Worm (Caenorhabditis elegans): ENCODE data around the gene R04A9.1.

Gene R04A9.1

DNA sequence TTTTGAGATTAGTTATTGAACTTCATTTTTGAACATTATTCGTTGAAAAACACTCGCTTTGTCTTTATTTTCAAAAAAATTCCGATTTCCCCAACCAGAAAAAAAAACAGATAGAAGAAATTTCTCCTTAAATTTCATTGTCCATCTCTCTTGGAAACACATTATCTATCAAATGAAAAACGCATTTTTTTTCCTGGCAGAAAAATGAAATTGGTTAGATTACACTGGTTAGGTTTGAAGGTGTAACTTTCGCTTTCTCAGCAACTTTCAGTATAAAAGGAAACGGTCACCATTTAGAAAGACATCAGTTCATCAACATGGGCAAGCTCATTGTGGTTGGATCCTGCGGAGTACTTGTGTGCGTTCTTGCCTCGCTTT lies 16.7 kb downstream of the R04A9.1 start, which contains the start of gene col-19:
col-19 (plus strand) TSS at position 301 of the 378 bp plus-strand sequence.
- TF ChIP-seq jun-1 (tag; optimal IDR thresholded peaks at IDR 0.05) (no peak), daf-12 (tag; optimal IDR thresholded peaks at IDR 0.05) (no peak), unc-62 (GFP tag; optimal IDR thresholded peaks at IDR 0.05) (no peak), ztf-11 (tag; optimal IDR thresholded peaks at IDR 0.05) (no peak), lin-15B (tag; optimal IDR thresholded peaks at IDR 0.05) (no peak), ceh-28 (tag; optimal IDR thresholded peaks at IDR 0.05) (no peak)

DNA sequence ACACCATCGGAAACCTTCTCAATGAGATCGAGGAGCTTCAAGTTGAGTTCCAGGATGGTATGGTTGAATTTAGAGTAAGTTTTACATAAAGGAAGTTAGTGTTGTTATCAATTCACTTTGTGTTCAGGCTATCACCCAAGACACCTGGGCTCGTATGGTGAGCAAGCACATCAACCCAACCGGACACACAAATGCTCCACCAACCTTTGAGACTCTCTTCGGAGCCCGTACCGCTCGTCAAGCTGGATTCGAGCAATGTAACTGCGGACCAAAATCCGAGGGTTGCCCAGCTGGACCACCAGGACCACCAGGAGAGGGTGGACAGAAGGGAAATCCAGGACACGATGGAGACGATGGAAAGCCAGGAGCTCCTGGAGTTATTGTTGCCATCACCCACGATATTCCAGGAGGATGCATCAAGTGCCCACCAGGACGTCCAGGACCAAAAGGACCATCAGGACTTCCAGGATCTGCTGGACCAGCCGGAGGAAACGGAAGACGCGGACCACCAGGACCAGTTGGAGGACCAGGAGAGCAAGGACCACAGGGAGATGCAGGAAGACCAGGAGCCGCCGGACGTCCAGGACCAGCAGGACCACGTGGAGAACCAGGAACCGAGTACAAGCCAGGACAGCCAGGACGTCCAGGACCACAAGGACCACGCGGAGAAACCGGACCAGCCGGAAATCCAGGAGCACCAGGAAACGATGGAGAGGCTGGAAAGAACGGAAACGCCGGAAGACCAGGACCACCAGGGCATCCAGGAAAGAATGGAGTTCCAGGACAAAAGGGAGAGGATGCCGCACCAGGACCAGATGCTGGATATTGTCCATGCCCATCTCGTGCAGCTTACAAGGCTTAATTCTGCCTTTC lies 17.3 kb downstream of the R04A9.1 start:
- TF ChIP-seq elt-3 (tag; optimal IDR thresholded peaks at IDR 0.05) (no peak), fos-1 (tag; optimal IDR thresholded peaks at IDR 0.05) (no peak), tbx-2 (tag; optimal IDR thresholded peaks at IDR 0.05) (no peak), nhr-43 (tag; optimal IDR thresholded peaks at IDR 0.05; ENCODE audit: poor library complexity, severe bottlenecking) (no peak), nhr-77 (tag; optimal IDR thresholded peaks at IDR 0.05) (no peak), ceh-16 (tag; optimal IDR thresholded peaks at IDR 0.05) (no peak)

ce11 chrX:423757-424156 lies 19.1 kb downstream of the R04A9.1 start:
- TF ChIP-seq elt-2 (tag; optimal IDR thresholded peaks at IDR 0.05) (peak; percentile 62), tbx-2 (tag; optimal IDR thresholded peaks at IDR 0.05) (no peak)

- TF ChIP-seq lin-39 (tag; optimal IDR thresholded peaks at IDR 0.05) (no peak), sea-2 (GFP tag; optimal IDR thresholded peaks at IDR 0.05) (no peak), lin-15B (tag; optimal IDR thresholded peaks at IDR 0.05) (no peak), unc-39 (tag; optimal IDR thresholded peaks at IDR 0.05) (no peak), fkh-2 (tag; optimal IDR thresholded peaks at IDR 0.05) (no peak), daf-12 (tag; optimal IDR thresholded peaks at IDR 0.05) (no peak), snpc-4 (tag; optimal IDR thresholded peaks at IDR 0.05) (no peak), hmg-11 (tag; optimal IDR thresholded peaks at IDR 0.05) (no peak), ztf-11 (tag; optimal IDR thresholded peaks at IDR 0.05) (no peak), elt-3 (tag; optimal IDR thresholded peaks at IDR 0.05) (no peak), ama-1 (optimal IDR thresholded peaks at IDR 0.05) (no peak), ZK546.5 (tag; optimal IDR thresholded peaks at IDR 0.05) (no peak), nhr-12 (tag; optimal IDR thresholded peaks at IDR 0.05) (no peak), ceh-16 (tag; optimal IDR thresholded peaks at IDR 0.05) (no peak), R02D3.7 (tag; optimal IDR thresholded peaks at IDR 0.05) (no peak), nfya-1 (tag; optimal IDR thresholded peaks at IDR 0.05; ENCODE audit: insufficient read depth) (no peak)
Observed at ce11 chrX:425535-425934, 20.8 kb downstream of the R04A9.1 start, which contains the start of gene ZK1193.2. Gene ZK1193.2 (minus strand): TSS chrX:425635.

ce11 chrX:431596-431995 lies 26.9 kb downstream of the R04A9.1 start:
- TF ChIP-seq nfya-1 (tag; optimal IDR thresholded peaks at IDR 0.05; ENCODE audit: insufficient read depth) (peak; percentile 69), egl-27 (tag; optimal IDR thresholded peaks at IDR 0.05) (no peak)

- peak; percentile 23 for TF ChIP-seq elt-1 (tag; optimal IDR thresholded peaks at IDR 0.05)
- peak; percentile 77 for TF ChIP-seq nhr-25 (tag; optimal IDR thresholded peaks at IDR 0.05)
- no peak for TF ChIP-seq nhr-237 (tag; optimal IDR thresholded peaks at IDR 0.05)
- no peak for TF ChIP-seq pqm-1 (tag; optimal IDR thresholded peaks at IDR 0.05)
- no peak for TF ChIP-seq fkh-10 (GFP tag; optimal IDR thresholded peaks at IDR 0.05)
- TF ChIP-seq ztf-4 (tag; optimal IDR thresholded peaks at IDR 0.05), result no peak
- TF ChIP-seq nhr-28 (tag; optimal IDR thresholded peaks at IDR 0.05), result no peak
- TF ChIP-seq nhr-23 (tag; optimal IDR thresholded peaks at IDR 0.05), result peak; percentile 55
- no peak for TF ChIP-seq pha-4 (tag; optimal IDR thresholded peaks at IDR 0.05)
- TF ChIP-seq unc-62 (GFP tag; optimal IDR thresholded peaks at IDR 0.05), result no peak
- TF ChIP-seq ceh-9 (tag; optimal IDR thresholded peaks at IDR 0.05), result no peak
- TF ChIP-seq fkh-2 (tag; optimal IDR thresholded peaks at IDR 0.05), result no peak
- no peak for TF ChIP-seq mdl-1 (tag; optimal IDR thresholded peaks at IDR 0.05)
- no peak for TF ChIP-seq egl-5 (tag; optimal IDR thresholded peaks at IDR 0.05)
- no peak for TF ChIP-seq skn-1 (tag; optimal IDR thresholded peaks at IDR 0.05)
- no peak for TF ChIP-seq lin-15B (tag; optimal IDR thresholded peaks at IDR 0.05)
- no peak for TF ChIP-seq ztf-11 (tag; optimal IDR thresholded peaks at IDR 0.05)
- no peak for TF ChIP-seq ceh-82 (tag; optimal IDR thresholded peaks at IDR 0.05)
- TF ChIP-seq snpc-4 (tag; optimal IDR thresholded peaks at IDR 0.05), result no peak
- peak; percentile 48 for TF ChIP-seq nfya-1 (tag; optimal IDR thresholded peaks at IDR 0.05; ENCODE audit: insufficient read depth)
- TF ChIP-seq nhr-11 (tag; optimal IDR thresholded peaks at IDR 0.05), result no peak
- TF ChIP-seq ZK546.5 (tag; optimal IDR thresholded peaks at IDR 0.05), result no peak
- no peak for TF ChIP-seq zag-1 (tag; optimal IDR thresholded peaks at IDR 0.05)
- no peak for TF ChIP-seq ceh-28 (tag; optimal IDR thresholded peaks at IDR 0.05)
- no peak for TF ChIP-seq tbx-2 (tag; optimal IDR thresholded peaks at IDR 0.05)
Observed at ce11 chrX:433029-433693, 28.5 kb downstream of the R04A9.1 start.
